Fruit fly (Drosophila melanogaster): ENCODE results near the gene Mms19.

- no peak for TF ChIP-seq Dll (optimal IDR thresholded peaks at IDR 0.05)
- TF ChIP-seq EcR (GFP tag; optimal IDR thresholded peaks at IDR 0.05): no peak
- no peak for TF ChIP-seq usp (GFP tag; optimal IDR thresholded peaks at IDR 0.05)
- TF ChIP-seq psq (optimal IDR thresholded peaks at IDR 0.05): peak; percentile 69
- no peak for TF ChIP-seq pan (optimal IDR thresholded peaks at IDR 0.05)
These were observed 50.5 kb downstream of the Mms19 start for dm6 chr3R:5282755-5283359.
